Fruit fly (Drosophila melanogaster) Kc167 (cell line): ENCODE data around the gene awd.

Source experiments
- Myc ChIP-seq: fragments of >200 bp; optimal IDR thresholded peaks from 2 replicates; lab custom pipeline; 2017; ENCODE audit warnings: missing external identifiers
- Sin3A ChIP-seq: fragments of >200 bp; optimal IDR thresholded peaks from 2 replicates; lab custom pipeline; 2018; ENCODE audit warnings: missing external identifiers
- h ChIP-seq: fragments of >200 bp; optimal IDR thresholded peaks from 3 replicates; lab custom pipeline; 2018; ENCODE audit warnings: missing external identifiers
- insv ChIP-seq: fragments of >200 bp; optimal IDR thresholded peaks from 3 replicates; lab custom pipeline; 2018; ENCODE audit warnings: missing external identifiers
- psq ChIP-seq: fragments of >200 bp; optimal IDR thresholded peaks from 2 replicates; lab custom pipeline; 2017; ENCODE audit warnings: missing external identifiers

DNA sequence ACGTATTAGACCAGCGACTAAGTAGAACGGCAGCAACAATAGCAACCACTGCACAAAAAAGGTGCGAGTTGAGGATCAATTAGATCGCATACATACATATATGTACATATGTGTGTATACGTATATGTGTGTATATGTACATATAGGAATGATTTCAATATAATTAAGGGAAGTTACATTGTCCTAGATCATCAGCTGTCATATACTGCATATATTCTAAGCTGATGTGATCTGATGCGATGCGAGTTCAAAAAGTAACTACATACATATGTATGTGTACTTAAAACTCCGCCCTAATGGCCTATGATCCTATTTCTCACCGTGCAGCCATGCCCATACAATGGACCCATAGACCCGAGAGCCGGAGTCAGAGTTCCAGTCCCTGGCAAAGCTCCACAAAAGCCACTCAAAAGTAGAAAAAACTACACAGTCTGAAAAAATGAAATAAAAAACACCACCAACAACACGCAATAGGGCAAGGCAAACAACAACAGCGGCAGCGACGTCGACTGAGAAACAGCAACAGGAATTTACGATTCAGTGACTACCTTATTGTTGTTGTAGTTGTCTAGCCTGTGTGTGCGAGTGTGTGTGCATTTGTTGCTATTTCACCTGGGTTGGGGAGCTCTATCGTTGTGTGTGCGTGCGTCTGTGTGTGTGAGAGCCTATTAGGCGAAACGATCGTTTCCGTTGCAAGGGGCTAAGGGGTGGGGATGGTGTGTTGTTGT lies 22.5 kb downstream of the awd start:
- no peak for TF ChIP-seq insv (lab: Kevin White, UChicago)
- no peak for TF ChIP-seq psq
- no peak for TF ChIP-seq h (lab: Kevin White, UChicago)
- no peak for TF ChIP-seq Myc
- no peak for TF ChIP-seq Sin3A
